Worm (Caenorhabditis elegans) whole organism, L4/young adult: ENCODE results near the gene scl-10.

Experiments used
- W03F9.2 ChIP-seq: fragments of 150-350 bp; optimal IDR thresholded peaks from 2 replicates; lab custom pipeline; 2014; ENCODE audit warnings: missing biosample characterization, missing genetic modification characterization
- dao-5 ChIP-seq: sonication (generic microtip); optimal IDR thresholded peaks from 2 replicates; lab custom pipeline; 2016; ENCODE audit warnings: missing genotype, missing genetic modification characterization, moderate library complexity, missing compliant biosample characterization
- him-1 ChIP-seq: sonication (generic microtip); optimal IDR thresholded peaks from 2 replicates; lab custom pipeline; 2016; ENCODE audit warnings: missing genotype, missing genetic modification reagents, missing genetic modification characterization, missing compliant biosample characterization

ce11 chrIV:13070142-13070541, 21.9 kb downstream of the scl-10 start, which contains the start of gene scl-7:
- no peak for TF ChIP-seq him-1 (tag; lab: Kevin White, UChicago)
- TF ChIP-seq dao-5 (tag; lab: Kevin White, UChicago) = no peak
- TF ChIP-seq W03F9.2 (tag; lab: Kevin White, UChicago) = no peak
